Worm (Caenorhabditis elegans) whole organism, mixed stage, embryonic: ENCODE measurements around the gene F26F12.5.

Experiments used
- elt-3 ChIP-seq: fragments of 150-350 bp; optimal IDR thresholded peaks from 2 replicates; lab custom pipeline; 2014; ENCODE audit warnings: missing biosample characterization, missing genetic modification characterization
- unc-62 ChIP-seq: fragments of 150-350 bp; optimal IDR thresholded peaks from 2 replicates; lab custom pipeline; 2014; ENCODE audit warnings: missing biosample characterization, missing genetic modification reagents, missing genetic modification characterization

- TF ChIP-seq elt-3 (tag; lab: Kevin White, UChicago) (no peak), unc-62 (no peak)
These were observed 48.4 kb downstream of the F26F12.5 start for ce11 chrV:5816470-5817061.
